Worm (Caenorhabditis elegans): Measurements from ENCODE around the gene C01G12.9.

The C01G12.9 gene

ce11 chrII:14593281-14593680, 14.5 kb downstream of the C01G12.9 start, which contains the start of gene catp-4:
TSS of gene catp-4 (plus strand) at chrII:14593581.
- TF ChIP-seq pes-1 (GFP tag; IDR thresholded peaks at IDR 0.05), result no peak
- no peak for TF ChIP-seq hmg-4 (GFP tag; optimal IDR thresholded peaks at IDR 0.05)
- TF ChIP-seq ceh-36 (tag; optimal IDR thresholded peaks at IDR 0.05), result no peak

- TF ChIP-seq aly-1 (tag; optimal IDR thresholded peaks at IDR 0.05) (no peak), ama-1 (optimal IDR thresholded peaks at IDR 0.05) (no peak), ceh-13 (GFP tag; optimal IDR thresholded peaks at IDR 0.05) (no peak), scrt-1 (GFP tag; IDR thresholded peaks at IDR 0.05) (no peak), sea-1 (GFP tag; conservative IDR thresholded peaks at IDR 0.05) (no peak), tbx-37 (GFP tag; conservative IDR thresholded peaks at IDR 0.05) (no peak), hmg-4 (GFP tag; optimal IDR thresholded peaks at IDR 0.05) (no peak), B0310.2 (tag; optimal IDR thresholded peaks at IDR 0.05) (no peak), F13C5.2 (tag; optimal IDR thresholded peaks at IDR 0.05) (no peak), flt-1 (GFP tag; IDR thresholded peaks at IDR 0.05) (no peak), pes-1 (GFP tag; IDR thresholded peaks at IDR 0.05) (no peak), tbx-11 (GFP tag; IDR thresholded peaks at IDR 0.05) (no peak), hmbx-1 (tag; optimal IDR thresholded peaks at IDR 0.05) (no peak), tra-4 (tag; optimal IDR thresholded peaks at IDR 0.05) (no peak), hnd-1 (tag; optimal IDR thresholded peaks at IDR 0.05) (no peak), ets-7 (tag; optimal IDR thresholded peaks at IDR 0.05) (no peak), ceh-36 (tag; optimal IDR thresholded peaks at IDR 0.05) (no peak)
These were observed 19.0 kb downstream of the C01G12.9 start for ce11 chrII:14597788-14598187.

ce11 chrII:14598367-14598766, 19.6 kb downstream of the C01G12.9 start:
- TF ChIP-seq tbx-37 (GFP tag; conservative IDR thresholded peaks at IDR 0.05), result no peak
- no peak for TF ChIP-seq hmg-4 (GFP tag; optimal IDR thresholded peaks at IDR 0.05)
- TF ChIP-seq ets-7 (tag; optimal IDR thresholded peaks at IDR 0.05), result no peak
- no peak for TF ChIP-seq pes-1 (GFP tag; IDR thresholded peaks at IDR 0.05)
- TF ChIP-seq scrt-1 (GFP tag; IDR thresholded peaks at IDR 0.05), result no peak
- TF ChIP-seq tbx-11 (GFP tag; IDR thresholded peaks at IDR 0.05), result no peak
- no peak for TF ChIP-seq hmbx-1 (tag; optimal IDR thresholded peaks at IDR 0.05)
- no peak for TF ChIP-seq F13C5.2 (tag; optimal IDR thresholded peaks at IDR 0.05)
- TF ChIP-seq flt-1 (GFP tag; IDR thresholded peaks at IDR 0.05), result no peak
- TF ChIP-seq ceh-13 (GFP tag; optimal IDR thresholded peaks at IDR 0.05), result no peak

- TF ChIP-seq pes-1 (GFP tag; IDR thresholded peaks at IDR 0.05), result no peak
These were observed 20.6 kb downstream of the C01G12.9 start for ce11 chrII:14599284-14599862.

- no peak for TF ChIP-seq tra-4 (tag; optimal IDR thresholded peaks at IDR 0.05)
- no peak for TF ChIP-seq aly-1 (tag; optimal IDR thresholded peaks at IDR 0.05)
- no peak for TF ChIP-seq hmbx-1 (tag; optimal IDR thresholded peaks at IDR 0.05)
- no peak for TF ChIP-seq scrt-1 (GFP tag; IDR thresholded peaks at IDR 0.05)
- no peak for TF ChIP-seq F13C5.2 (tag; optimal IDR thresholded peaks at IDR 0.05)
- no peak for TF ChIP-seq B0310.2 (tag; optimal IDR thresholded peaks at IDR 0.05)
- TF ChIP-seq sea-1 (GFP tag; conservative IDR thresholded peaks at IDR 0.05), result no peak
- TF ChIP-seq ceh-13 (GFP tag; optimal IDR thresholded peaks at IDR 0.05), result no peak
- TF ChIP-seq tbx-37 (GFP tag; conservative IDR thresholded peaks at IDR 0.05), result no peak
- no peak for TF ChIP-seq tbx-11 (GFP tag; IDR thresholded peaks at IDR 0.05)
- no peak for TF ChIP-seq hnd-1 (tag; optimal IDR thresholded peaks at IDR 0.05)
- TF ChIP-seq hmg-4 (GFP tag; optimal IDR thresholded peaks at IDR 0.05), result no peak
- no peak for TF ChIP-seq ets-7 (tag; optimal IDR thresholded peaks at IDR 0.05)
- no peak for TF ChIP-seq ama-1 (optimal IDR thresholded peaks at IDR 0.05)
- TF ChIP-seq flt-1 (GFP tag; IDR thresholded peaks at IDR 0.05), result no peak
These were observed 21.3 kb downstream of the C01G12.9 start for ce11 chrII:14599933-14600630.

- TF ChIP-seq ceh-13 (GFP tag; optimal IDR thresholded peaks at IDR 0.05) (no peak), ets-7 (tag; optimal IDR thresholded peaks at IDR 0.05) (no peak), tbx-37 (GFP tag; conservative IDR thresholded peaks at IDR 0.05) (no peak), tra-4 (tag; optimal IDR thresholded peaks at IDR 0.05) (no peak), hnd-1 (tag; optimal IDR thresholded peaks at IDR 0.05) (no peak), scrt-1 (GFP tag; IDR thresholded peaks at IDR 0.05) (no peak), B0310.2 (tag; optimal IDR thresholded peaks at IDR 0.05) (no peak), ceh-36 (tag; optimal IDR thresholded peaks at IDR 0.05) (no peak)
These were observed 22.1 kb downstream of the C01G12.9 start, which contains the start of gene tps-2 for ce11 chrII:14600852-14601313. TSS of gene tps-2 (plus strand) at chrII:14600902.

ce11 chrII:14602735-14603134, 23.9 kb downstream of the C01G12.9 start:
- TF ChIP-seq hmg-4 (GFP tag; optimal IDR thresholded peaks at IDR 0.05), result no peak
- no peak for TF ChIP-seq aly-1 (tag; optimal IDR thresholded peaks at IDR 0.05)
- no peak for TF ChIP-seq scrt-1 (GFP tag; IDR thresholded peaks at IDR 0.05)
- no peak for TF ChIP-seq F13C5.2 (tag; optimal IDR thresholded peaks at IDR 0.05)
- TF ChIP-seq pes-1 (GFP tag; IDR thresholded peaks at IDR 0.05), result no peak
- TF ChIP-seq tbx-11 (GFP tag; IDR thresholded peaks at IDR 0.05), result no peak
- no peak for TF ChIP-seq B0310.2 (tag; optimal IDR thresholded peaks at IDR 0.05)
- TF ChIP-seq ama-1 (optimal IDR thresholded peaks at IDR 0.05), result no peak
- no peak for TF ChIP-seq ceh-36 (tag; optimal IDR thresholded peaks at IDR 0.05)
- no peak for TF ChIP-seq ceh-13 (GFP tag; optimal IDR thresholded peaks at IDR 0.05)
- TF ChIP-seq flt-1 (GFP tag; IDR thresholded peaks at IDR 0.05), result no peak
- no peak for TF ChIP-seq tra-4 (tag; optimal IDR thresholded peaks at IDR 0.05)

- no peak for TF ChIP-seq ama-1 (optimal IDR thresholded peaks at IDR 0.05)
- no peak for TF ChIP-seq hmbx-1 (tag; optimal IDR thresholded peaks at IDR 0.05)
- no peak for TF ChIP-seq tra-4 (tag; optimal IDR thresholded peaks at IDR 0.05)
These were observed 25.4 kb downstream of the C01G12.9 start for ce11 chrII:14604261-14604660.

Data from whole organism, early embryonic.